Worm (Caenorhabditis elegans) whole organism, L1 larva: ENCODE measurements around the gene C43H6.4.

Experiments used
- C04F5.9 ChIP-seq: sonication (generic microtip); optimal IDR thresholded peaks from 2 replicates; lab custom pipeline; 2016; ENCODE audit warnings: missing genetic modification characterization, missing compliant biosample characterization
- C16A3.4 ChIP-seq: fragments of 150-350 bp; optimal IDR thresholded peaks from 2 replicates; lab custom pipeline; 2014; ENCODE audit warnings: missing biosample characterization, missing genetic modification characterization
- C34B4.2 ChIP-seq: sonication (generic microtip); optimal IDR thresholded peaks from 2 replicates; lab custom pipeline; 2017; ENCODE audit warnings: mild to moderate bottlenecking, missing genetic modification characterization, missing compliant biosample characterization
- ama-1 ChIP-seq: fragments of 150-350 bp; optimal IDR thresholded peaks from 2 replicates; lab custom pipeline; 2014
- blmp-1 ChIP-seq: fragments of 150-350 bp; optimal IDR thresholded peaks from 2 replicates; lab custom pipeline; 2014; ENCODE audit warnings: missing biosample characterization, missing genetic modification characterization
- ceh-63 ChIP-seq: fragments of 200-800 bp; sonication (Bioruptor generic); optimal IDR thresholded peaks from 2 replicates; lab custom pipeline; 2018; ENCODE audit warnings: mild to moderate bottlenecking, missing genetic modification characterization, missing compliant biosample characterization
- ceh-8 ChIP-seq: fragments of 200-800 bp; sonication (Bioruptor generic); optimal IDR thresholded peaks from 2 replicates; lab custom pipeline; 2018; ENCODE audit warnings: mild to moderate bottlenecking, missing genetic modification characterization, moderate library complexity, missing compliant biosample characterization
- ceh-82 ChIP-seq, 3 experiments: fragments of 150-350 bp in 1 of 3; sonication (generic microtip) in 2 of 3; optimal IDR thresholded peaks; 2 replicates each; lab custom pipeline; 2014 to 2017; ENCODE audit warnings: missing biosample characterization in 3 of 3, missing genetic modification characterization in 3 of 3
- ceh-88 ChIP-seq: fragments of 200-800 bp; sonication (Bioruptor generic); IDR thresholded peaks from 2 replicates; pipeline ENCODE4 v1.3.6; 2022; ENCODE audit warnings: missing genetic modification characterization, missing compliant biosample characterization
- ceh-90 ChIP-seq: sonication (generic microtip); optimal IDR thresholded peaks from 2 replicates; lab custom pipeline; 2016; ENCODE audit warnings: missing genetic modification characterization, missing compliant biosample characterization
- efl-1 ChIP-seq, 4 experiments: fragments of 150-350 bp; optimal IDR thresholded peaks in 3 of 4; peaks in 1 of 4; 1 replicate in 1 of 4; 2 replicates in 3 of 4; lab custom pipeline; 2014; ENCODE audit warnings: missing biosample characterization in 2 of 4, missing genetic modification characterization in 2 of 4, missing genetic modification reagents in 2 of 4
- egl-13 ChIP-seq: sonication (generic microtip); optimal IDR thresholded peaks from 2 replicates; lab custom pipeline; 2016; ENCODE audit warnings: missing genotype, missing genetic modification reagents, missing genetic modification characterization, missing compliant biosample characterization
- elt-3 ChIP-seq, 6 experiments: fragments of 150-350 bp in 1 of 6; sonication (generic microtip); optimal IDR thresholded peaks; 2 replicates each; lab custom pipeline; 2017 to 2018; ENCODE audit warnings: missing biosample characterization in 6 of 6, missing genetic modification characterization in 6 of 6, inconsistent platforms in 1 of 6
- ets-5 ChIP-seq: fragments of 200-800 bp; sonication (Bioruptor generic); IDR thresholded peaks from 2 replicates; pipeline ENCODE4 v1.3.6; 2022; ENCODE audit warnings: missing genetic modification characterization, missing compliant biosample characterization
- fkh-10 ChIP-seq: sonication (generic microtip); optimal IDR thresholded peaks from 2 replicates; lab custom pipeline; 2017; ENCODE audit warnings: missing biosample characterization, missing genetic modification reagents, missing genetic modification characterization
- fkh-8 ChIP-seq: sonication (generic microtip); optimal IDR thresholded peaks from 2 replicates; lab custom pipeline; 2016; ENCODE audit warnings: mild to moderate bottlenecking, missing genetic modification characterization, missing compliant biosample characterization
- fos-1 ChIP-seq: fragments of 150-350 bp; optimal IDR thresholded peaks from 2 replicates; lab custom pipeline; 2014; ENCODE audit warnings: missing biosample characterization, missing genetic modification characterization
- grh-1 ChIP-seq: fragments of 200-800 bp; sonication (Bioruptor generic); IDR thresholded peaks from 2 replicates; pipeline ENCODE4 v1.3.6; 2022; ENCODE audit warnings: missing genetic modification reagents, missing genetic modification characterization, missing compliant biosample characterization
- hlh-4 ChIP-seq: sonication (generic microtip); optimal IDR thresholded peaks from 2 replicates; lab custom pipeline; 2016; ENCODE audit warnings: mild to moderate bottlenecking, missing genetic modification characterization, missing compliant biosample characterization
- isw-1 ChIP-seq: fragments of 200-800 bp; sonication (Bioruptor generic); IDR thresholded peaks from 2 replicates; pipeline ENCODE4 v1.3.6; 2022; ENCODE audit warnings: missing genetic modification characterization, missing compliant biosample characterization
- jun-1 ChIP-seq: fragments of 150-350 bp; optimal IDR thresholded peaks from 2 replicates; lab custom pipeline; 2014; ENCODE audit warnings: missing biosample characterization, missing genetic modification reagents, missing genetic modification characterization
- lin-14 ChIP-seq: fragments of 200-800 bp; sonication (Bioruptor generic); optimal IDR thresholded peaks from 2 replicates; lab custom pipeline; 2018; ENCODE audit warnings: mild to moderate bottlenecking, missing genetic modification characterization, moderate library complexity, missing compliant biosample characterization
- lin-35 ChIP-seq, 2 experiments: fragments of 150-350 bp; optimal IDR thresholded peaks; 2 replicates each; lab custom pipeline; 2014; ENCODE audit warnings: missing biosample characterization in 2 of 2, missing genetic modification characterization in 2 of 2, missing genetic modification reagents in 2 of 2
- lsy-2 ChIP-seq, 2 experiments: fragments of 150-350 bp; optimal IDR thresholded peaks; 2 replicates each; lab custom pipeline; 2014; ENCODE audit warnings: missing biosample characterization in 2 of 2, missing genetic modification characterization in 2 of 2
- mab-9 ChIP-seq: fragments of 200-800 bp; sonication (Bioruptor generic); IDR thresholded peaks from 2 replicates; pipeline ENCODE4 v1.3.6; 2022; ENCODE audit warnings: missing genetic modification reagents, missing genetic modification characterization, missing compliant biosample characterization
- mdl-1 ChIP-seq, 2 experiments: fragments of 150-350 bp; optimal IDR thresholded peaks; 2 replicates each; lab custom pipeline; 2014 to 2017; ENCODE audit warnings: missing biosample characterization in 2 of 2, missing genetic modification characterization in 2 of 2, inconsistent platforms in 1 of 2
- mep-1 ChIP-seq: fragments of 150-350 bp; optimal IDR thresholded peaks from 2 replicates; lab custom pipeline; 2014; ENCODE audit warnings: missing biosample characterization, missing genetic modification characterization
- nhr-20 ChIP-seq: sonication (generic microtip); optimal IDR thresholded peaks from 2 replicates; lab custom pipeline; 2016; ENCODE audit warnings: mild to moderate bottlenecking, missing genetic modification characterization, missing compliant biosample characterization
- nhr-237 ChIP-seq: fragments of 150-350 bp; optimal IDR thresholded peaks from 2 replicates; lab custom pipeline; 2014; ENCODE audit warnings: missing biosample characterization, missing genetic modification characterization
- nhr-47 ChIP-seq: sonication (generic microtip); optimal IDR thresholded peaks from 2 replicates; lab custom pipeline; 2016; ENCODE audit warnings: mild to moderate bottlenecking, missing genetic modification characterization, moderate library complexity, missing compliant biosample characterization
- nhr-71 ChIP-seq: sonication (generic microtip); optimal IDR thresholded peaks from 2 replicates; lab custom pipeline; 2016; ENCODE audit warnings: mild to moderate bottlenecking, missing genetic modification characterization, moderate library complexity, missing compliant biosample characterization
- nhr-85 ChIP-seq: sonication (generic microtip); peaks from one replicate; lab custom pipeline; 2016; ENCODE audit warnings: missing genetic modification characterization, inconsistent platforms, missing compliant biosample characterization
- nhr-90 ChIP-seq: sonication (generic microtip); optimal IDR thresholded peaks from 2 replicates; lab custom pipeline; 2016; ENCODE audit warnings: mild to moderate bottlenecking, missing genetic modification characterization, missing compliant biosample characterization; ENCODE audit not compliant: poor library complexity
- pag-3 ChIP-seq: sonication (generic microtip); optimal IDR thresholded peaks from 2 replicates; lab custom pipeline; 2017; ENCODE audit warnings: missing genetic modification characterization, mild to moderate bottlenecking, missing compliant biosample characterization, antibody characterized with exemption, borderline replicate concordance; ENCODE audit not compliant: insufficient read depth
- rnt-1 ChIP-seq: sonication (generic microtip); optimal IDR thresholded peaks from 2 replicates; lab custom pipeline; 2016; ENCODE audit warnings: mild to moderate bottlenecking, missing genetic modification characterization, moderate library complexity, missing compliant biosample characterization
- skn-1 ChIP-seq: fragments of 150-350 bp; optimal IDR thresholded peaks from 2 replicates; lab custom pipeline; 2014; ENCODE audit warnings: missing biosample characterization, missing genetic modification characterization
- snu-23 ChIP-seq: sonication (generic microtip); optimal IDR thresholded peaks from 2 replicates; lab custom pipeline; 2016; ENCODE audit warnings: missing genetic modification characterization, missing compliant biosample characterization
- sox-4 ChIP-seq: sonication (generic microtip); optimal IDR thresholded peaks from 2 replicates; lab custom pipeline; 2016; ENCODE audit warnings: missing genetic modification characterization, missing compliant biosample characterization
- sptf-1 ChIP-seq: fragments of 150-350 bp; optimal IDR thresholded peaks from 2 replicates; lab custom pipeline; 2014; ENCODE audit warnings: missing biosample characterization, missing genetic modification characterization
- sup-37 ChIP-seq: fragments of 200-800 bp; sonication (Bioruptor generic); optimal IDR thresholded peaks from 2 replicates; lab custom pipeline; 2018; ENCODE audit warnings: mild to moderate bottlenecking, missing genetic modification characterization, missing compliant biosample characterization
- swsn-7 ChIP-seq: sonication (generic microtip); optimal IDR thresholded peaks from 2 replicates; lab custom pipeline; 2016; ENCODE audit warnings: missing genetic modification characterization, missing compliant biosample characterization
- tbx-2 ChIP-seq: sonication (generic microtip); optimal IDR thresholded peaks from 2 replicates; lab custom pipeline; 2016; ENCODE audit warnings: missing genetic modification characterization, missing compliant biosample characterization
- tlp-1 ChIP-seq: fragments of 150-350 bp; optimal IDR thresholded peaks from 2 replicates; lab custom pipeline; 2014; ENCODE audit warnings: missing biosample characterization, missing genetic modification characterization
- unc-130 ChIP-seq: fragments of 150-350 bp; optimal IDR thresholded peaks from 2 replicates; lab custom pipeline; 2017; ENCODE audit warnings: missing biosample characterization, missing genetic modification characterization, inconsistent platforms
- unc-62 ChIP-seq: fragments of 150-350 bp; optimal IDR thresholded peaks from 2 replicates; lab custom pipeline; 2014; ENCODE audit warnings: missing biosample characterization, missing genetic modification reagents, missing genetic modification characterization
- zip-4 ChIP-seq: fragments of 200-800 bp; sonication (Bioruptor generic); optimal IDR thresholded peaks from 2 replicates; lab custom pipeline; 2018; ENCODE audit warnings: mild to moderate bottlenecking, missing genetic modification characterization, moderate library complexity, missing compliant biosample characterization

C43H6.4 gene

DNA sequence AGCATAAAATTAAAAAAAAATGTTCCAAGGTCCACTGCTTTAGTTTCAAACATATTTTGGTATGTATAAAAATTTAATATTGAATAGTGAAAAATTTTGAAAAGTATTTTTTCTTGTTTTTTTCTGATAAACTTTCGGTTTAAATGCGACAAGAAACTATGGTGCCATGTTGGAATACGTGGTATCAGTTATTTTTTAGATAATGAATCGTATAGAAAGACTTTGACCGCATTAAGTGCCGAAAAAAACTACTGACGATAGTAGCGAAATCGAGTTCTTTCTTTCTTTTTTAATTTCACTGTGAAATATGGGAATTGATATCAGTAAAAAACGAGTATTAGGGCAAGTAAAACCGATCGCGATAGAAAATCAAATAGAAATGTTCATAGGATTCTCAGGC is 37.9 kb upstream of the C43H6.4 start, which contains the start of gene T24D8.6:
Gene T24D8.6, minus strand, starts transcription at position 101 of the 400 bp plus-strand sequence.
- TF ChIP-seq sptf-1 (no peak), nhr-237 (tag; lab: Kevin White, UChicago) (no peak), fkh-10 (GFP tag; lab: Kevin White, UChicago) (no peak), egl-13 (tag; lab: Kevin White, UChicago) (no peak), grh-1 (GFP tag; lab: Robert Waterston, UW) (no peak), C34B4.2 (tag; lab: Kevin White, UChicago) (no peak), fkh-8 (tag; lab: Kevin White, UChicago) (no peak), ama-1 (lab: Kevin White, UChicago) (no peak), tlp-1 (no peak), pag-3 (no peak), efl-1 (optimal IDR thresholded peaks at IDR 0.05; lab: Kevin White, UChicago) (no peak), efl-1 (GFP tag; optimal IDR thresholded peaks at IDR 0.05 in 1 of 2; lab: Kevin White, UChicago) (no peak), ceh-8 (GFP tag; lab: Kevin White, UChicago) (no peak), nhr-47 (tag; lab: Kevin White, UChicago) (no peak), C04F5.9 (tag; lab: Kevin White, UChicago) (no peak)
- TF ChIP-seq, all 84 proteins: peak for 0

DNA sequence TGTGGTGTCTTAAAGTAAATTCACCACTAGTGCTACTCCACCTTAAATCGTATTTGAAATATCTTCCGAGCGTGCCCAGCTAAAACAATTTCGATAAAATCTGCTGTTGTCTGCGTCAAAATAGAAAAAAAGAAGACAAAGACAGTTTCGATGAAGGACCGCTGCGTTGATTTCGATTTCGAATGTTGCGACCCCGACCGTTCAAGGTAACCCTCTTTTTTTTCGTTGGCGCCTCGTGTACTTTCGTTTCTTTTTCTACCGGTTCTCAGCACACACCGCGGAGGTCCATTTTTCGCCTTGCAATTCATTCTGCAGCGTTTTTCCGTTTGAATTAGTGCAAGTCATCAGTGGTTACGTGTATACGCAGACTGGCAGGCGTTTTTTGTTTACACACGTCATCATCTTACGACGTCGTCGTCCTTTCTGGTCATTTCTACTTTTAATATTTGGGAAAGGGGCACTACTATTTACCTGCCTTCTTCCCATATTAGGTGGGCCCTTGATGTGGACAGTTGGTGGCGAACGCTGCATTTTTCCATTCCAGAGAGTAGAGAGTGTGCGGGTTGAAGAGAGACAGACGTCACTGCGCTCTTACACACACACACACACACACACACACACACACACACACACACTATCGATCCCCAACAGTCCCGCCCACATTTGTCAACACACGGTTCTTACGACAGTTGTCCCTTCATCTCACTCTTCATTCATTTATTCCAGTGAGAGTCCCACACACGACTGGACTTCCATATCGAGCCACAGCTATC is 35.6 kb upstream of the C43H6.4 start:
- TF ChIP-seq lin-14 (GFP tag; lab: Kevin White, UChicago) (peak; percentile 82), mep-1 (tag; lab: Kevin White, UChicago) (no peak), ets-5 (GFP tag; lab: Robert Waterston, UW) (no peak), skn-1 (tag; lab: Kevin White, UChicago) (peak; percentile 12), zip-4 (no peak), C34B4.2 (tag; lab: Kevin White, UChicago) (no peak), nhr-90 (tag; lab: Kevin White, UChicago) (peak; percentile 24), snu-23 (GFP tag; lab: Kevin White, UChicago) (peak; percentile 34), blmp-1 (tag; lab: Kevin White, UChicago) (peak; percentile 93), sup-37 (GFP tag; lab: Kevin White, UChicago) (no peak), nhr-71 (peak; percentile 52), mdl-1 (tag; optimal IDR thresholded peaks at IDR 0.05; lab: Kevin White, UChicago) (peak in 1 of 2 experiments; percentile 6), nhr-85 (tag; lab: Kevin White, UChicago) (peak; percentile 96), grh-1 (GFP tag; lab: Robert Waterston, UW) (peak; percentile 69), ceh-63 (GFP tag; lab: Kevin White, UChicago) (no peak), sox-4 (tag; lab: Kevin White, UChicago) (no peak), C16A3.4 (no peak), swsn-7 (tag; lab: Kevin White, UChicago) (no peak), unc-62 (GFP tag; lab: Kevin White, UChicago) (no peak), lsy-2 (tag; optimal IDR thresholded peaks at IDR 0.05; lab: Kevin White, UChicago) (peak in 1 of 2 experiments; percentile 8), nhr-47 (tag; lab: Kevin White, UChicago) (peak; percentile 13), jun-1 (tag; lab: Kevin White, UChicago) (peak; percentile 15), lin-35 (GFP tag; optimal IDR thresholded peaks at IDR 0.05; lab: Kevin White, UChicago) (peak in 1 of 2 experiments; percentile 21), ceh-82 (tag; optimal IDR thresholded peaks at IDR 0.05; lab: Kevin White, UChicago) (no peak), hlh-4 (no peak), ceh-88 (no peak), fos-1 (tag; lab: Kevin White, UChicago) (peak; percentile 3), elt-3 (tag; optimal IDR thresholded peaks at IDR 0.05; lab: Kevin White, UChicago) (peak in 2 of 6 experiments; percentile 28 to 38), isw-1 (GFP tag; lab: Robert Waterston, UW) (no peak), unc-130 (tag; lab: Kevin White, UChicago) (peak; percentile 14), ceh-90 (tag; lab: Kevin White, UChicago) (no peak), nhr-20 (tag; lab: Kevin White, UChicago) (peak; percentile 37), mab-9 (GFP tag; lab: Robert Waterston, UW) (no peak), rnt-1 (no peak), tbx-2 (tag; lab: Kevin White, UChicago) (peak; percentile 35), tlp-1 (no peak)
